Fruit fly (Drosophila melanogaster): ENCODE data around the gene CG5986.

- no peak for TF ChIP-seq pad (GFP tag; optimal IDR thresholded peaks at IDR 0.05)
- no peak for TF ChIP-seq CG7045 (GFP tag; optimal IDR thresholded peaks at IDR 0.05)
Observed at dm6 chr3R:24007775-24008506, 39.6 kb upstream of the CG5986 start.

All from whole organism, adult.